Worm (Caenorhabditis elegans) whole organism, L4 larva: ENCODE results near the gene ttr-12.

Experiments used
- F26F4.8 ChIP-seq: fragments of 200-800 bp; sonication (Bioruptor generic); conservative IDR thresholded peaks from 2 replicates; pipeline ENCODE4 v1.3.6; 2022; ENCODE audit warnings: missing genetic modification characterization, missing compliant biosample characterization
- F37D6.2 ChIP-seq: sonication (generic microtip); optimal IDR thresholded peaks from 2 replicates; lab custom pipeline; 2016; ENCODE audit warnings: mild to moderate bottlenecking, missing genetic modification characterization, missing compliant biosample characterization
- F44E2.7 ChIP-seq: fragments of 200-800 bp; sonication (Bioruptor generic); IDR thresholded peaks from 2 replicates; pipeline ENCODE4 v2.1.2; 2022; ENCODE audit warnings: missing genetic modification characterization, missing compliant biosample characterization
- Y105C5A.15 ChIP-seq: fragments of 200-800 bp; sonication (Bioruptor generic); IDR thresholded peaks from 2 replicates; pipeline ENCODE4 v1.3.6; 2022; ENCODE audit warnings: missing genetic modification characterization, missing compliant biosample characterization
- Y5F2A.4 ChIP-seq: fragments of 200-800 bp; sonication (Bioruptor generic); optimal IDR thresholded peaks from 2 replicates; lab custom pipeline; 2018; ENCODE audit warnings: mild to moderate bottlenecking, missing genetic modification characterization, missing compliant biosample characterization
- Y75B8A.6 ChIP-seq: fragments of 200-800 bp; sonication (Bioruptor generic); IDR thresholded peaks from 2 replicates; pipeline ENCODE4 v1.3.6; 2022; ENCODE audit warnings: missing genetic modification reagents, missing genetic modification characterization, missing compliant biosample characterization
- ZK337.2 ChIP-seq: fragments of 200-800 bp; sonication (Bioruptor generic); IDR thresholded peaks from 2 replicates; pipeline ENCODE4 v1.3.6; 2022; ENCODE audit warnings: missing genetic modification reagents, missing genetic modification characterization, missing compliant biosample characterization
- ama-1 ChIP-seq: fragments of 150-350 bp; optimal IDR thresholded peaks from 2 replicates; lab custom pipeline; 2014; ENCODE audit warnings: inconsistent platforms, mixed read lengths
- ceh-28 ChIP-seq: fragments of 150-350 bp; optimal IDR thresholded peaks from 2 replicates; lab custom pipeline; 2014; ENCODE audit warnings: missing biosample characterization, missing genetic modification reagents, missing genetic modification characterization
- ceh-32 ChIP-seq: sonication (generic microtip); optimal IDR thresholded peaks from 2 replicates; lab custom pipeline; 2016; ENCODE audit warnings: mild to moderate bottlenecking, missing genetic modification characterization, missing compliant biosample characterization; ENCODE audit not compliant: poor library complexity
- ceh-82 ChIP-seq: sonication (generic microtip); optimal IDR thresholded peaks from 2 replicates; lab custom pipeline; 2017; ENCODE audit warnings: missing biosample characterization, missing genetic modification characterization
- ces-1 ChIP-seq: fragments of 150-350 bp; sonication (generic microtip); optimal IDR thresholded peaks from 4 replicates; lab custom pipeline; 2014; ENCODE audit warnings: missing biosample characterization, missing genetic modification reagents, missing genetic modification characterization
- cey-2 ChIP-seq: sonication (generic microtip); optimal IDR thresholded peaks from 3 replicates; lab custom pipeline; 2017; ENCODE audit warnings: missing genetic modification characterization, mild to moderate bottlenecking, missing compliant biosample characterization, antibody characterized with exemption, borderline replicate concordance; ENCODE audit not compliant: insufficient read depth
- daf-19 ChIP-seq: fragments of 200-800 bp; sonication (Bioruptor generic); conservative IDR thresholded peaks from 2 replicates; pipeline ENCODE4 v1.3.6; 2022; ENCODE audit warnings: missing genetic modification characterization, missing compliant biosample characterization
- dmd-6 ChIP-seq: fragments of 200-800 bp; sonication (Bioruptor generic); IDR thresholded peaks from 2 replicates; pipeline ENCODE4 v1.3.6; 2022; ENCODE audit warnings: missing genetic modification reagents, missing genetic modification characterization, missing compliant biosample characterization
- dmd-8 ChIP-seq: fragments of 200-800 bp; sonication (Bioruptor generic); IDR thresholded peaks from 2 replicates; pipeline ENCODE4 v1.3.6; 2022; ENCODE audit warnings: missing genetic modification characterization, missing compliant biosample characterization
- dmd-9 ChIP-seq: fragments of 200-800 bp; sonication (Bioruptor generic); IDR thresholded peaks from 2 replicates; pipeline ENCODE4 v1.3.6; 2022; ENCODE audit warnings: missing genetic modification reagents, missing genetic modification characterization, missing compliant biosample characterization
- dpl-1 ChIP-seq: fragments of 150-350 bp; optimal IDR thresholded peaks from 2 replicates; lab custom pipeline; 2014; ENCODE audit warnings: missing biosample characterization, missing genetic modification reagents, missing genetic modification characterization
- duxl-1 ChIP-seq: sonication (generic microtip); optimal IDR thresholded peaks from 2 replicates; lab custom pipeline; 2016; ENCODE audit warnings: mild to moderate bottlenecking, missing genetic modification characterization, moderate library complexity, missing compliant biosample characterization; ENCODE audit not compliant: poor library complexity
- dve-1 ChIP-seq: sonication (generic microtip); optimal IDR thresholded peaks from 2 replicates; lab custom pipeline; 2017; ENCODE audit warnings: antibody characterized with exemption, mild to moderate bottlenecking, missing genetic modification characterization, missing compliant biosample characterization; ENCODE audit not compliant: insufficient read depth
- fkh-10 ChIP-seq: fragments of 150-350 bp; optimal IDR thresholded peaks from 2 replicates; lab custom pipeline; 2014; ENCODE audit warnings: missing biosample characterization, missing genetic modification reagents, missing genetic modification characterization
- hif-1 ChIP-seq, 2 experiments: sonication (generic microtip); optimal IDR thresholded peaks; 2 replicates each; lab custom pipeline; 2016 to 2017; ENCODE audit warnings: missing compliant biosample characterization in 2 of 2, missing genetic modification characterization in 2 of 2, missing genetic modification reagents in 2 of 2, missing genotype in 2 of 2, mild to moderate bottlenecking in 1 of 2
- lim-7 ChIP-seq: fragments of 200-800 bp; sonication (Bioruptor generic); IDR thresholded peaks from 2 replicates; pipeline ENCODE4 v1.3.6; 2022; ENCODE audit warnings: missing genetic modification characterization, missing compliant biosample characterization
- lin-29 ChIP-seq: fragments of 200-800 bp; sonication (Bioruptor generic); IDR thresholded peaks from 2 replicates; pipeline ENCODE4 v1.3.6; 2022; ENCODE audit warnings: missing genetic modification reagents, missing genetic modification characterization, missing compliant biosample characterization
- lin-38 ChIP-seq: fragments of 200-800 bp; sonication (Bioruptor generic); IDR thresholded peaks from 2 replicates; pipeline ENCODE4 v1.3.6; 2022; ENCODE audit warnings: missing genetic modification reagents, missing genetic modification characterization, missing compliant biosample characterization
- lir-3 ChIP-seq: sonication (generic microtip); optimal IDR thresholded peaks from 2 replicates; lab custom pipeline; 2016; ENCODE audit warnings: mild to moderate bottlenecking, missing genetic modification characterization, missing compliant biosample characterization
- mdt-29 ChIP-seq: fragments of 200-800 bp; sonication (Bioruptor generic); IDR thresholded peaks from 2 replicates; pipeline ENCODE4 v1.3.6; 2022; ENCODE audit warnings: missing genetic modification reagents, missing genetic modification characterization, missing compliant biosample characterization
- mep-1 ChIP-seq: fragments of 150-350 bp; sonication (generic microtip); optimal IDR thresholded peaks from 3 replicates; lab custom pipeline; 2014; ENCODE audit warnings: missing biosample characterization, missing genetic modification characterization
- nhr-10 ChIP-seq: fragments of 150-350 bp; optimal IDR thresholded peaks from 2 replicates; lab custom pipeline; 2014; ENCODE audit warnings: missing biosample characterization, missing genetic modification characterization
- nhr-102 ChIP-seq: sonication (generic microtip); optimal IDR thresholded peaks from 2 replicates; lab custom pipeline; 2016; ENCODE audit warnings: mild to moderate bottlenecking, missing genetic modification characterization, moderate library complexity, missing compliant biosample characterization
- nhr-11 ChIP-seq: fragments of 150-350 bp; optimal IDR thresholded peaks from 2 replicates; lab custom pipeline; 2014; ENCODE audit warnings: missing biosample characterization, missing genetic modification characterization
- nhr-111 ChIP-seq: fragments of 200-800 bp; sonication (Bioruptor generic); optimal IDR thresholded peaks from 2 replicates; lab custom pipeline; 2018; ENCODE audit warnings: mild to moderate bottlenecking, missing genetic modification characterization, missing compliant biosample characterization
- nhr-237 ChIP-seq: sonication (generic microtip); optimal IDR thresholded peaks from 2 replicates; lab custom pipeline; 2017; ENCODE audit warnings: missing biosample characterization, missing genetic modification characterization
- nhr-25 ChIP-seq: sonication (generic microtip); optimal IDR thresholded peaks from 2 replicates; lab custom pipeline; 2017; ENCODE audit warnings: missing genetic modification characterization, mild to moderate bottlenecking, missing compliant biosample characterization, antibody characterized with exemption, moderate library complexity, borderline replicate concordance; ENCODE audit not compliant: insufficient read depth
- nhr-41 ChIP-seq: fragments of 200-800 bp; sonication (Bioruptor generic); IDR thresholded peaks from 2 replicates; pipeline ENCODE4 v1.3.6; 2022; ENCODE audit warnings: missing genetic modification reagents, missing genetic modification characterization, missing compliant biosample characterization
- nhr-42 ChIP-seq: fragments of 200-800 bp; sonication (Bioruptor generic); IDR thresholded peaks from 2 replicates; pipeline ENCODE4 v1.3.6; 2022; ENCODE audit warnings: missing genetic modification characterization, missing compliant biosample characterization
- nhr-48 ChIP-seq: sonication (generic microtip); optimal IDR thresholded peaks from 2 replicates; lab custom pipeline; 2016; ENCODE audit warnings: mild to moderate bottlenecking, missing genetic modification characterization, missing compliant biosample characterization
- nhr-76 ChIP-seq: fragments of 150-350 bp; optimal IDR thresholded peaks from 2 replicates; lab custom pipeline; 2014; ENCODE audit warnings: missing biosample characterization, missing genetic modification characterization
- nhr-77 ChIP-seq: fragments of 150-350 bp; optimal IDR thresholded peaks from 2 replicates; lab custom pipeline; 2014; ENCODE audit warnings: missing biosample characterization, missing genetic modification characterization
- rbr-2 ChIP-seq: sonication (generic microtip); optimal IDR thresholded peaks from 2 replicates; lab custom pipeline; 2016; ENCODE audit warnings: missing genotype, missing genetic modification characterization, missing compliant biosample characterization
- saeg-2 ChIP-seq: fragments of 200-800 bp; sonication (Bioruptor generic); IDR thresholded peaks from 2 replicates; pipeline ENCODE4 v1.3.6; 2022; ENCODE audit warnings: missing genetic modification reagents, missing genetic modification characterization, missing compliant biosample characterization
- set-16 ChIP-seq: fragments of 200-800 bp; sonication (Bioruptor generic); IDR thresholded peaks from 2 replicates; pipeline ENCODE4 v1.3.6; 2022; ENCODE audit warnings: missing genetic modification reagents, missing genetic modification characterization, missing compliant biosample characterization
- skn-1 ChIP-seq: fragments of 150-350 bp; optimal IDR thresholded peaks from 2 replicates; lab custom pipeline; 2014; ENCODE audit warnings: missing biosample characterization, missing genetic modification characterization
- spr-1 ChIP-seq: sonication (generic microtip); optimal IDR thresholded peaks from 2 replicates; lab custom pipeline; 2016; ENCODE audit warnings: mild to moderate bottlenecking, missing genetic modification characterization, missing compliant biosample characterization
- tag-97 ChIP-seq: fragments of 200-800 bp; sonication (Bioruptor generic); IDR thresholded peaks from 2 replicates; pipeline ENCODE4 v1.3.6; 2022; ENCODE audit warnings: missing genetic modification characterization, missing compliant biosample characterization
- zag-1 ChIP-seq: fragments of 150-350 bp; optimal IDR thresholded peaks from 2 replicates; lab custom pipeline; 2014; ENCODE audit warnings: missing biosample characterization, missing genetic modification characterization
- zfp-2 ChIP-seq: sonication (generic microtip); optimal IDR thresholded peaks from 2 replicates; lab custom pipeline; 2016; ENCODE audit warnings: mild to moderate bottlenecking, missing genetic modification characterization, missing compliant biosample characterization
- zfp-3 ChIP-seq: fragments of 200-800 bp; sonication (Bioruptor generic); conservative IDR thresholded peaks from 2 replicates; pipeline ENCODE4 v1.3.6; 2022; ENCODE audit warnings: missing genetic modification reagents, missing genetic modification characterization, missing compliant biosample characterization
- ztf-7 ChIP-seq: fragments of 150-350 bp; optimal IDR thresholded peaks from 2 replicates; lab custom pipeline; 2014; ENCODE audit warnings: missing biosample characterization, missing genetic modification characterization

Gene ttr-12

ce11 chrV:20645479-20645878, 36.9 kb upstream of the ttr-12 start:
- TF ChIP-seq cey-2 (tag; lab: Kevin White, UChicago) (no peak), lin-38 (GFP tag; lab: Robert Waterston, UW) (no peak), ceh-28 (tag; lab: Kevin White, UChicago) (no peak), F26F4.8 (GFP tag; lab: Robert Waterston, UW) (no peak), mdt-29 (GFP tag; lab: Robert Waterston, UW) (no peak), ztf-7 (no peak), set-16 (no peak), ceh-32 (tag; lab: Kevin White, UChicago) (no peak), dmd-8 (GFP tag; lab: Robert Waterston, UW) (no peak), lir-3 (no peak), skn-1 (no peak), nhr-25 (no peak)

- TF ChIP-seq F44E2.7, result no peak
- TF ChIP-seq Y5F2A.4 (GFP tag; lab: Kevin White, UChicago), result no peak
- TF ChIP-seq daf-19 (GFP tag; lab: Robert Waterston, UW), result no peak
- TF ChIP-seq fkh-10, result no peak
- TF ChIP-seq dmd-9, result no peak
- no peak for TF ChIP-seq ztf-7
- TF ChIP-seq nhr-10, result no peak
- no peak for TF ChIP-seq zfp-3 (GFP tag; lab: Robert Waterston, UW)
- TF ChIP-seq F26F4.8 (GFP tag; lab: Robert Waterston, UW), result no peak
- no peak for TF ChIP-seq duxl-1 (tag; lab: Kevin White, UChicago)
- TF ChIP-seq lin-29 (GFP tag; lab: Robert Waterston, UW), result no peak
- TF ChIP-seq nhr-42, result no peak
- TF ChIP-seq nhr-111 (GFP tag; lab: Kevin White, UChicago), result no peak
- no peak for TF ChIP-seq spr-1
- TF ChIP-seq nhr-237 (tag; lab: Kevin White, UChicago), result no peak
- TF ChIP-seq Y105C5A.15, result no peak
- no peak for TF ChIP-seq ces-1 (GFP tag; lab: Kevin White, UChicago)
- TF ChIP-seq, all 104 proteins: peak for 0
Observed at ce11 chrV:20641896-20642295, 33.3 kb upstream of the ttr-12 start, which contains the start of gene srxa-15. Gene srxa-15 (plus strand): TSS chrV:20642196.

ce11 chrV:20639294-20639693, 30.7 kb upstream of the ttr-12 start, which contains the start of gene srxa-14:
Gene srxa-14 (plus strand): TSS chrV:20639594.
- no peak for TF ChIP-seq F37D6.2
- TF ChIP-seq mep-1, result no peak
- TF ChIP-seq tag-97 (GFP tag; lab: Robert Waterston, UW), result no peak
- TF ChIP-seq hif-1 (tag; optimal IDR thresholded peaks at IDR 0.05; lab: Kevin White, UChicago), result no peak
- no peak for TF ChIP-seq nhr-102 (tag; lab: Kevin White, UChicago)
- TF ChIP-seq nhr-41 (GFP tag; lab: Robert Waterston, UW), result no peak
- no peak for TF ChIP-seq dmd-6 (GFP tag; lab: Robert Waterston, UW)
- TF ChIP-seq zag-1 (tag; lab: Kevin White, UChicago), result no peak
- TF ChIP-seq nhr-25, result no peak
- TF ChIP-seq Y75B8A.6, result no peak

- TF ChIP-seq saeg-2, result no peak
- TF ChIP-seq ceh-82 (tag; lab: Kevin White, UChicago), result no peak
- no peak for TF ChIP-seq nhr-76 (tag; lab: Kevin White, UChicago)
- TF ChIP-seq dve-1, result no peak
- no peak for TF ChIP-seq zfp-2 (tag; lab: Kevin White, UChicago)
- no peak for TF ChIP-seq ZK337.2
- TF ChIP-seq lim-7, result no peak
- no peak for TF ChIP-seq tag-97 (GFP tag; lab: Robert Waterston, UW)
- TF ChIP-seq nhr-10, result no peak
- no peak for TF ChIP-seq ama-1 (lab: Kevin White, UChicago)
- TF ChIP-seq rbr-2 (tag; lab: Kevin White, UChicago), result no peak
- TF ChIP-seq nhr-11 (tag; lab: Kevin White, UChicago), result no peak
- no peak for TF ChIP-seq dpl-1 (GFP tag; lab: Kevin White, UChicago)
- no peak for TF ChIP-seq ztf-7
- no peak for TF ChIP-seq nhr-48
- no peak for TF ChIP-seq nhr-77
- TF ChIP-seq F37D6.2, result no peak
Observed at ce11 chrV:20638344-20638743, 29.8 kb upstream of the ttr-12 start, which contains the start of gene Y44A6B.3. Gene Y44A6B.3 (minus strand): TSS chrV:20638444.
